Worm (Caenorhabditis elegans): Measurements from ENCODE around the gene F38A1.15.

DNA sequence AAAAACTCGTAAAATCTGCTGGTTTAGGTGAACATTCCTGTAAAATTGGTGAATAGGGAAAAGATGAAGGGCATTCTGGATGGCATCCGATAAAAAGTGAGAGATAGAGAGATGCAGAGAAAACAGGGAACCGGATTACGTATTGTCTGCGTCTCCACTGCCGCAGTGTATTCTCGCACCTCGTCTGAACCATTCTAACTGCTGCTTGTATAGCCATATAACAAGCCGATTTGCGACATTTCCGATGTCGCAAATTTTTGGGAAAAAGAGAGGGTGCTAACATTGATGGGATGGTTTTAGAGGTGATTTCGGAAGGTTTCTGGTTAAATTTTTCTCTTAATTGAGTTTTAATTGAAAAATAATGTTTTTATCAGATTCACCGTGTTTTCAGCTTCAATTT is 22.0 kb downstream of the F38A1.15 start, which contains the start of gene W09G12.10:
- TF ChIP-seq tbx-11 (GFP tag; IDR thresholded peaks at IDR 0.05) (no peak), ceh-36 (tag; optimal IDR thresholded peaks at IDR 0.05) (no peak), flt-1 (GFP tag; IDR thresholded peaks at IDR 0.05) (no peak), hmg-4 (GFP tag; optimal IDR thresholded peaks at IDR 0.05) (no peak), ama-1 (optimal IDR thresholded peaks at IDR 0.05) (no peak), scrt-1 (GFP tag; IDR thresholded peaks at IDR 0.05) (no peak), B0310.2 (tag; optimal IDR thresholded peaks at IDR 0.05) (no peak)
